Worm (Caenorhabditis elegans) whole organism, L1 larva: ENCODE measurements around the gene C29E4.15.
A peak's percentile ranks its signal among the peaks of the same experiment; 100 is the strongest.

Source experiments
- C16A3.4 ChIP-seq: fragments of 150-350 bp; optimal IDR thresholded peaks from 2 replicates; lab custom pipeline; 2014; ENCODE audit warnings: missing biosample characterization, missing genetic modification characterization
- C34B4.2 ChIP-seq: sonication (generic microtip); optimal IDR thresholded peaks from 2 replicates; lab custom pipeline; 2017; ENCODE audit warnings: mild to moderate bottlenecking, missing genetic modification characterization, missing compliant biosample characterization
- F16B12.6 ChIP-seq: fragments of 150-350 bp; optimal IDR thresholded peaks from 2 replicates; lab custom pipeline; 2014; ENCODE audit warnings: missing biosample characterization, missing genetic modification characterization
- alr-1 ChIP-seq: fragments of 200-800 bp; sonication (Bioruptor generic); optimal IDR thresholded peaks from 2 replicates; lab custom pipeline; 2018; ENCODE audit warnings: borderline replicate concordance, mild to moderate bottlenecking, missing genetic modification characterization, missing compliant biosample characterization
- aly-2 ChIP-seq: fragments of 150-350 bp; optimal IDR thresholded peaks from 2 replicates; lab custom pipeline; 2014; ENCODE audit warnings: missing biosample characterization, missing genetic modification characterization
- ceh-8 ChIP-seq: fragments of 200-800 bp; sonication (Bioruptor generic); optimal IDR thresholded peaks from 2 replicates; lab custom pipeline; 2018; ENCODE audit warnings: mild to moderate bottlenecking, missing genetic modification characterization, moderate library complexity, missing compliant biosample characterization
- ceh-88 ChIP-seq: fragments of 200-800 bp; sonication (Bioruptor generic); IDR thresholded peaks from 2 replicates; pipeline ENCODE4 v1.3.6; 2022; ENCODE audit warnings: missing genetic modification characterization, missing compliant biosample characterization
- ceh-90 ChIP-seq: sonication (generic microtip); optimal IDR thresholded peaks from 2 replicates; lab custom pipeline; 2016; ENCODE audit warnings: missing genetic modification characterization, missing compliant biosample characterization
- efl-1 ChIP-seq, 4 experiments: fragments of 150-350 bp; optimal IDR thresholded peaks in 3 of 4; peaks in 1 of 4; 1 replicate in 1 of 4; 2 replicates in 3 of 4; lab custom pipeline; 2014; ENCODE audit warnings: missing biosample characterization in 2 of 4, missing genetic modification characterization in 2 of 4, missing genetic modification reagents in 2 of 4
- egl-13 ChIP-seq: sonication (generic microtip); optimal IDR thresholded peaks from 2 replicates; lab custom pipeline; 2016; ENCODE audit warnings: missing genotype, missing genetic modification reagents, missing genetic modification characterization, missing compliant biosample characterization
- egl-27 ChIP-seq, 2 experiments: fragments of 150-350 bp in 1 of 2; sonication (generic microtip); optimal IDR thresholded peaks; 3 replicates each; lab custom pipeline; 2017 to 2018; ENCODE audit warnings: missing biosample characterization in 2 of 2, missing genetic modification characterization in 2 of 2, missing genetic modification reagents in 2 of 2
- elt-3 ChIP-seq, 6 experiments: fragments of 150-350 bp in 1 of 6; sonication (generic microtip); optimal IDR thresholded peaks; 2 replicates each; lab custom pipeline; 2017 to 2018; ENCODE audit warnings: missing biosample characterization in 6 of 6, missing genetic modification characterization in 6 of 6, inconsistent platforms in 1 of 6
- fkh-10 ChIP-seq: sonication (generic microtip); optimal IDR thresholded peaks from 2 replicates; lab custom pipeline; 2017; ENCODE audit warnings: missing biosample characterization, missing genetic modification reagents, missing genetic modification characterization
- fkh-4 ChIP-seq: sonication (generic microtip); optimal IDR thresholded peaks from 2 replicates; lab custom pipeline; 2016; ENCODE audit warnings: missing compliant biosample characterization, missing genetic modification characterization, borderline replicate concordance
- fkh-8 ChIP-seq: sonication (generic microtip); optimal IDR thresholded peaks from 2 replicates; lab custom pipeline; 2016; ENCODE audit warnings: mild to moderate bottlenecking, missing genetic modification characterization, missing compliant biosample characterization
- grh-1 ChIP-seq: fragments of 200-800 bp; sonication (Bioruptor generic); IDR thresholded peaks from 2 replicates; pipeline ENCODE4 v1.3.6; 2022; ENCODE audit warnings: missing genetic modification reagents, missing genetic modification characterization, missing compliant biosample characterization
- hpl-2 ChIP-seq: fragments of 150-350 bp; optimal IDR thresholded peaks from 2 replicates; lab custom pipeline; 2014; ENCODE audit warnings: missing biosample characterization, missing genetic modification reagents, missing genetic modification characterization
- isw-1 ChIP-seq: fragments of 200-800 bp; sonication (Bioruptor generic); IDR thresholded peaks from 2 replicates; pipeline ENCODE4 v1.3.6; 2022; ENCODE audit warnings: missing genetic modification characterization, missing compliant biosample characterization
- jun-1 ChIP-seq: fragments of 150-350 bp; optimal IDR thresholded peaks from 2 replicates; lab custom pipeline; 2014; ENCODE audit warnings: missing biosample characterization, missing genetic modification reagents, missing genetic modification characterization
- lin-15B ChIP-seq: fragments of 150-350 bp; sonication (generic microtip); optimal IDR thresholded peaks from 3 replicates; lab custom pipeline; 2014; ENCODE audit warnings: missing biosample characterization, missing genetic modification characterization
- lin-35 ChIP-seq, 2 experiments: fragments of 150-350 bp; optimal IDR thresholded peaks; 2 replicates each; lab custom pipeline; 2014; ENCODE audit warnings: missing biosample characterization in 2 of 2, missing genetic modification characterization in 2 of 2, missing genetic modification reagents in 2 of 2
- lsy-2 ChIP-seq, 2 experiments: fragments of 150-350 bp; optimal IDR thresholded peaks; 2 replicates each; lab custom pipeline; 2014; ENCODE audit warnings: missing biosample characterization in 2 of 2, missing genetic modification characterization in 2 of 2
- mab-9 ChIP-seq: fragments of 200-800 bp; sonication (Bioruptor generic); IDR thresholded peaks from 2 replicates; pipeline ENCODE4 v1.3.6; 2022; ENCODE audit warnings: missing genetic modification reagents, missing genetic modification characterization, missing compliant biosample characterization
- mdl-1 ChIP-seq, 2 experiments: fragments of 150-350 bp; optimal IDR thresholded peaks; 2 replicates each; lab custom pipeline; 2014 to 2017; ENCODE audit warnings: missing biosample characterization in 2 of 2, missing genetic modification characterization in 2 of 2, inconsistent platforms in 1 of 2
- mef-2 ChIP-seq: fragments of 150-350 bp; optimal IDR thresholded peaks from 2 replicates; lab custom pipeline; 2014; ENCODE audit warnings: missing biosample characterization, missing genetic modification characterization
- nhr-20 ChIP-seq: sonication (generic microtip); optimal IDR thresholded peaks from 2 replicates; lab custom pipeline; 2016; ENCODE audit warnings: mild to moderate bottlenecking, missing genetic modification characterization, missing compliant biosample characterization
- nhr-28 ChIP-seq: fragments of 150-350 bp; optimal IDR thresholded peaks from 2 replicates; lab custom pipeline; 2014; ENCODE audit warnings: missing biosample characterization, missing genetic modification characterization
- nhr-71 ChIP-seq: sonication (generic microtip); optimal IDR thresholded peaks from 2 replicates; lab custom pipeline; 2016; ENCODE audit warnings: mild to moderate bottlenecking, missing genetic modification characterization, moderate library complexity, missing compliant biosample characterization
- nhr-77 ChIP-seq: fragments of 150-350 bp; optimal IDR thresholded peaks from 2 replicates; lab custom pipeline; 2014; ENCODE audit warnings: missing biosample characterization, missing genetic modification characterization
- nhr-85 ChIP-seq: sonication (generic microtip); peaks from one replicate; lab custom pipeline; 2016; ENCODE audit warnings: missing genetic modification characterization, inconsistent platforms, missing compliant biosample characterization
- pax-3 ChIP-seq: fragments of 200-800 bp; sonication (Bioruptor generic); optimal IDR thresholded peaks from 2 replicates; lab custom pipeline; 2018; ENCODE audit warnings: mild to moderate bottlenecking, missing genetic modification characterization, moderate library complexity, missing compliant biosample characterization
- rnt-1 ChIP-seq: sonication (generic microtip); optimal IDR thresholded peaks from 2 replicates; lab custom pipeline; 2016; ENCODE audit warnings: mild to moderate bottlenecking, missing genetic modification characterization, moderate library complexity, missing compliant biosample characterization
- skn-1 ChIP-seq: fragments of 150-350 bp; optimal IDR thresholded peaks from 2 replicates; lab custom pipeline; 2014; ENCODE audit warnings: missing biosample characterization, missing genetic modification characterization
- snu-23 ChIP-seq: sonication (generic microtip); optimal IDR thresholded peaks from 2 replicates; lab custom pipeline; 2016; ENCODE audit warnings: missing genetic modification characterization, missing compliant biosample characterization
- sox-4 ChIP-seq: sonication (generic microtip); optimal IDR thresholded peaks from 2 replicates; lab custom pipeline; 2016; ENCODE audit warnings: missing genetic modification characterization, missing compliant biosample characterization
- swsn-7 ChIP-seq: sonication (generic microtip); optimal IDR thresholded peaks from 2 replicates; lab custom pipeline; 2016; ENCODE audit warnings: missing genetic modification characterization, missing compliant biosample characterization
- unc-130 ChIP-seq: fragments of 150-350 bp; optimal IDR thresholded peaks from 2 replicates; lab custom pipeline; 2017; ENCODE audit warnings: missing biosample characterization, missing genetic modification characterization, inconsistent platforms
- unc-86 ChIP-seq: sonication (generic microtip); optimal IDR thresholded peaks from 2 replicates; lab custom pipeline; 2016; ENCODE audit warnings: missing genetic modification characterization, missing compliant biosample characterization
- unc-98 ChIP-seq: fragments of 200-800 bp; sonication (Bioruptor generic); IDR thresholded peaks from 2 replicates; pipeline ENCODE4 v1.3.6; 2022; ENCODE audit warnings: missing genetic modification characterization, missing compliant biosample characterization
- xbp-1 ChIP-seq: sonication (generic microtip); optimal IDR thresholded peaks from 2 replicates; lab custom pipeline; 2016; ENCODE audit warnings: missing genetic modification characterization, missing compliant biosample characterization
- zag-1 ChIP-seq: fragments of 150-350 bp; optimal IDR thresholded peaks from 2 replicates; lab custom pipeline; 2014; ENCODE audit warnings: missing biosample characterization, missing genetic modification characterization
- zip-4 ChIP-seq: fragments of 200-800 bp; sonication (Bioruptor generic); optimal IDR thresholded peaks from 2 replicates; lab custom pipeline; 2018; ENCODE audit warnings: mild to moderate bottlenecking, missing genetic modification characterization, moderate library complexity, missing compliant biosample characterization
- ztf-11 ChIP-seq, 2 experiments: sonication (generic microtip); optimal IDR thresholded peaks; 2 replicates each; lab custom pipeline; 2016 to 2017; ENCODE audit warnings: missing genetic modification characterization in 2 of 2, missing biosample characterization in 1 of 2, missing compliant biosample characterization in 1 of 2

C29E4.15 gene

DNA sequence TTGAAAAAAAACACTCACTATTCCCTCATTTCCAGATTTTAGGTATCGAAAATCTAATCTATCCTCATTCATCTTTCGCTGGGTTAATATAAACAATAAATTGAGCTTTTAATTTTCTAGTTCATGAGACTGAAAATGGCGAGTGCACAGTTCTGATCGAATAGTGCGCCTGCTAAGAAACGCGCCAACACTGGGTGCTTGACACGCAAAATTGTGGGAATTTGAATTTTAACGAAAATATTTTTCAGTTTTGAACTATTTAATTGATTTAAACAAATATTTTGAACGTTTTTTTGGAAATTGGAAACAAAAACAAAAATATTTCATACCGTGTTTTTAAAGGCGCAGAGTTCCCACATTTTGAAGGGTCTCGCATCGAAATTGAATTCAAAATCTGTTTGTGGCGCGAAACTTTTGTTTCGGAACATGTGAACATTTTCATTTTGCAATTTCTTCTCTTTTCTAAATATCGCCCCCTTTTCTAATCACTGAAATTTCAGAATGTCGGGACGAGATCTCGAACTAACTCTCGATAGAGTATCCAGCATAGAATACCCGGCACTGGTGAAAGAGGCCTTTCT, 23.8 kb upstream of the C29E4.15 start, which contains the start of the genes C29E4.13 and npp-15 (continued):
- TF ChIP-seq snu-23 (GFP tag; lab: Kevin White, UChicago), result peak; percentile 63
- peak; percentile 64 for TF ChIP-seq rnt-1 (tag; lab: Kevin White, UChicago)
- no peak for TF ChIP-seq alr-1
- peak; percentile 34 for TF ChIP-seq swsn-7 (tag; lab: Kevin White, UChicago)

DNA sequence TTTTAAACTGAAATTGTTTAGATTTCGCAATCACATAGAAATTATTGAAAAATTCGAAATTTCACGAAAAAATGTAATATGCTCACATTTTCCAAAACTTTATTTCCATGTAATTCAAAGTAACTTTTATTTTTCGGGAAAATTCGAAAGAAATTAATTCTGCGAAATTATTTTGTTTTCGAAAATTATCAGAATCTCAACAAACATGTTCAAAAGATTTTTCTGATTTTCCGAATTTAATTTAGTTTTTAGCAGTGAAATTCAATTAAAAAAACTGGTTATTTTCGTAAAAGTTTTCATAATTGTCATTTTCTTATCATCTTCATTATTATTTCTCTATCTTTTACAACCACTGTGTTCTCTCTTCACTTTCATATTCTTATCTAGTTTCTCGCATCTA, 19.2 kb upstream of the C29E4.15 start, which contains the start of gene ran-2:
TSS of gene ran-2 (plus strand) at position 301 of the 400 bp plus-strand sequence.
- peak in 1 of 2 experiments; percentile 11 for TF ChIP-seq lin-35 (GFP tag; optimal IDR thresholded peaks at IDR 0.05; lab: Kevin White, UChicago)
- TF ChIP-seq isw-1, result no peak
- TF ChIP-seq ceh-90 (tag; lab: Kevin White, UChicago), result no peak
- TF ChIP-seq, all 84 proteins: peak for 1

DNA sequence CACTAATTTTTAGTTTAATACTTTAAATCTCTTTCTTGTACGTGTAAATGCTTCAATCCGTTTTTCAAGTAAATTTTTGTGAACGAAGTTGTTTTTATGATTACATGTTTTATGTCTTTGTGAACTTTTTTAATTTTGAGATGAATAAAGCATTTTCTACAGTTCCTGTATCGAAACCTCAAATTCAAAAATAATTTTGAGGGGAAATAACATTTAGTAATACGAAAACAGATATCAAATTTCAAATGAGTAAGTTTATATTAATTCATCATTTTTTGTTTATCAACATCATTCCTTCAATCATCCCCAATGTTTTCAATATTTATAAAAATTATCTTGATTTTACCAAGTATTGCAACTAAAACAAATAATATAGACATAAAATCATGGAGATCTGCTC, 14.9 kb upstream of the C29E4.15 start, which contains the start of gene C29E4.10:
TSS of gene C29E4.10 (plus strand) at position 301 of the 400 bp plus-strand sequence.
- no peak for TF ChIP-seq nhr-85
- no peak for TF ChIP-seq lin-15B (tag; lab: Kevin White, UChicago)
- no peak for TF ChIP-seq unc-98 (GFP tag; lab: Robert Waterston, UW)
- TF ChIP-seq fkh-8 (tag; lab: Kevin White, UChicago), result no peak
- no peak for TF ChIP-seq C34B4.2 (tag; lab: Kevin White, UChicago)
- TF ChIP-seq nhr-71 (tag; lab: Kevin White, UChicago), result no peak
- no peak for TF ChIP-seq pax-3 (tag; lab: Kevin White, UChicago)
- no peak for TF ChIP-seq aly-2
- TF ChIP-seq egl-13, result no peak
- no peak for TF ChIP-seq unc-130 (tag; lab: Kevin White, UChicago)
- no peak for TF ChIP-seq elt-3 (tag; optimal IDR thresholded peaks at IDR 0.05; lab: Kevin White, UChicago)
- TF ChIP-seq efl-1 (optimal IDR thresholded peaks at IDR 0.05; lab: Kevin White, UChicago), result no peak
- no peak for TF ChIP-seq efl-1 (GFP tag; optimal IDR thresholded peaks at IDR 0.05 in 1 of 2; lab: Kevin White, UChicago)
- TF ChIP-seq mef-2 (tag; lab: Kevin White, UChicago), result no peak
- TF ChIP-seq mdl-1 (tag; optimal IDR thresholded peaks at IDR 0.05; lab: Kevin White, UChicago), result no peak
- TF ChIP-seq hpl-2 (GFP tag; lab: Kevin White, UChicago), result no peak
- no peak for TF ChIP-seq unc-86
- TF ChIP-seq fkh-4 (tag; lab: Kevin White, UChicago), result no peak
- no peak for TF ChIP-seq egl-27 (tag; optimal IDR thresholded peaks at IDR 0.05; lab: Kevin White, UChicago)
- no peak for TF ChIP-seq ceh-88 (GFP tag; lab: Robert Waterston, UW)
- no peak for TF ChIP-seq zip-4 (GFP tag; lab: Kevin White, UChicago)

DNA sequence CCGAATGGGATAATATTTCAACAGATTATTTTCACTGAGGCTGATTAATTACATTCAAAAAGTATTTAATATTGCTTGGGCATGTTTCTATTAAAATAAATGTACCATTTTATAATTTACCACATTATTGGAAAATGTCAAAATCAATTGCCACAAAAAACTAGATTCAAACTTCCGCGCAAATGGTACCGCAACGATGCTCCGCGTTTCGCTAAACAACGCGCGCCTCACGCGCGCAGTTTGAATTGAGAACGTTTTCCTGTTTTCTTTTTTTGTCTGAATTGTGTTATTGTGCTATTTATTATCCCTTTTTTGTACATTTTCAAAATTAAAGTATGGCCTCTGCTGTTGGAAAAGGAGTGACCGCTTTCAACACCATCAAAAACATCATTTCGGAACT, 11.6 kb upstream of the C29E4.15 start, which contains the start of gene C29E4.12:
TSS of gene C29E4.12 (plus strand) at position 333 of the 400 bp plus-strand sequence.
- no peak for TF ChIP-seq ceh-88 (GFP tag; lab: Robert Waterston, UW)
- TF ChIP-seq nhr-77 (tag; lab: Kevin White, UChicago), result peak; percentile 61
- TF ChIP-seq elt-3 (tag; optimal IDR thresholded peaks at IDR 0.05; lab: Kevin White, UChicago), result peak in 2 of 6 experiments; percentile 4 to 64
- no peak for TF ChIP-seq nhr-28 (tag; lab: Kevin White, UChicago)
- no peak for TF ChIP-seq mab-9 (GFP tag; lab: Robert Waterston, UW)
- TF ChIP-seq fkh-8 (tag; lab: Kevin White, UChicago), result peak; percentile 62
- peak; percentile 83 for TF ChIP-seq snu-23 (GFP tag; lab: Kevin White, UChicago)
- peak; percentile 34 for TF ChIP-seq ceh-90 (tag; lab: Kevin White, UChicago)
- peak; percentile 82 for TF ChIP-seq C16A3.4 (tag; lab: Kevin White, UChicago)
- TF ChIP-seq egl-27 (tag; optimal IDR thresholded peaks at IDR 0.05; lab: Kevin White, UChicago), result no peak
- TF ChIP-seq skn-1 (tag; lab: Kevin White, UChicago), result peak; percentile 81
- peak; percentile 74 for TF ChIP-seq nhr-20
- TF ChIP-seq nhr-85, result peak; percentile 86
- TF ChIP-seq xbp-1, result peak; percentile 78
- TF ChIP-seq ztf-11 (tag; optimal IDR thresholded peaks at IDR 0.05; lab: Kevin White, UChicago), result peak in 1 of 2 experiments; percentile 18
- TF ChIP-seq fkh-10 (GFP tag; lab: Kevin White, UChicago), result no peak
- peak; percentile 40 for TF ChIP-seq unc-130 (tag; lab: Kevin White, UChicago)
- peak; percentile 71 for TF ChIP-seq swsn-7 (tag; lab: Kevin White, UChicago)
- TF ChIP-seq lsy-2 (tag; optimal IDR thresholded peaks at IDR 0.05; lab: Kevin White, UChicago), result peak; percentile 84 to 92
- TF ChIP-seq jun-1 (tag; lab: Kevin White, UChicago), result peak; percentile 69
- TF ChIP-seq lin-15B (tag; lab: Kevin White, UChicago), result peak; percentile 91
- TF ChIP-seq grh-1 (GFP tag; lab: Robert Waterston, UW), result peak; percentile 69
- TF ChIP-seq aly-2, result peak; percentile 64
- TF ChIP-seq zag-1 (tag; lab: Kevin White, UChicago), result no peak
- peak; percentile 98 to 99 for TF ChIP-seq lin-35 (GFP tag; optimal IDR thresholded peaks at IDR 0.05; lab: Kevin White, UChicago)
- TF ChIP-seq F16B12.6, result peak; percentile 62
- TF ChIP-seq fkh-4 (tag; lab: Kevin White, UChicago), result no peak
- no peak for TF ChIP-seq C34B4.2 (tag; lab: Kevin White, UChicago)
- TF ChIP-seq ceh-8 (GFP tag; lab: Kevin White, UChicago), result no peak
- no peak for TF ChIP-seq sox-4 (tag; lab: Kevin White, UChicago)
